Worm (Caenorhabditis elegans) whole organism, late embryonic: ENCODE results near the gene his-2.

ENCODE experiments used
- ceh-22 ChIP-seq: sonication (generic microtip); optimal IDR thresholded peaks from 2 replicates; lab custom pipeline; 2017; ENCODE audit warnings: missing biosample characterization, missing genetic modification characterization
- ceh-6 ChIP-seq: fragments of 200-800 bp; sonication (Bioruptor generic); optimal IDR thresholded peaks from 2 replicates; lab custom pipeline; 2018; ENCODE audit warnings: mild to moderate bottlenecking, missing genetic modification characterization, missing compliant biosample characterization
- ceh-9 ChIP-seq: sonication (generic microtip); optimal IDR thresholded peaks from 2 replicates; lab custom pipeline; 2016; ENCODE audit warnings: mild to moderate bottlenecking, missing genetic modification characterization, inconsistent platforms, missing compliant biosample characterization
- che-1 ChIP-seq: sonication (generic microtip); optimal IDR thresholded peaks from 2 replicates; lab custom pipeline; 2016; ENCODE audit warnings: mild to moderate bottlenecking, missing genetic modification characterization, missing compliant biosample characterization
- fkh-10 ChIP-seq: fragments of 150-350 bp; optimal IDR thresholded peaks from 2 replicates; lab custom pipeline; 2014; ENCODE audit warnings: missing biosample characterization, missing genetic modification reagents, missing genetic modification characterization
- fkh-6 ChIP-seq: sonication (generic microtip); optimal IDR thresholded peaks from 2 replicates; lab custom pipeline; 2016; ENCODE audit warnings: missing genetic modification characterization, missing compliant biosample characterization
- hlh-8 ChIP-seq: sonication (generic microtip); optimal IDR thresholded peaks from 2 replicates; lab custom pipeline; 2016; ENCODE audit warnings: missing genotype, missing genetic modification characterization, missing compliant biosample characterization
- nhr-11 ChIP-seq: fragments of 150-350 bp; optimal IDR thresholded peaks from 2 replicates; lab custom pipeline; 2014; ENCODE audit warnings: missing biosample characterization, missing genetic modification characterization
- pqm-1 ChIP-seq: sonication (generic microtip); optimal IDR thresholded peaks from 2 replicates; lab custom pipeline; 2016; ENCODE audit warnings: missing genetic modification characterization, missing compliant biosample characterization
- ztf-16 ChIP-seq: sonication (generic microtip); optimal IDR thresholded peaks from 2 replicates; lab custom pipeline; 2017; ENCODE audit warnings: missing genetic modification characterization, missing compliant biosample characterization

DNA sequence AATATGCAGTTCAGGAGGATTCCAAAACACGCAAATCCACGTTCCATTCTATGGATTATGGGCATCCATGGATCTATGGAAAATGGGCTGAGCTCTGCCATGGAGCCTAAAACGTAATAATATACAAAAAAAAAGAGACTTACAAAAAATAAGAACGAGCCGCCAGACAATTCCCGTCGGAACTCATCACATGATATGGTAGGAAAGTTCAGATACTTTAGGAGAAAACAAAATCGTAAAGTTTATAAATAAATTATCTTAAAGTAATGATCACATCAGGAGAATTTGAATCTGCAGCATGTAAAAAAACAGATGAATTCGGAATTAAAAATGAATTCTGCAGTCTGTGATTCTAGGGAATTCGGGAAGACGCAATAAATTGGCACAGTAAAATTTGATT is 26.4 kb downstream of the his-2 start, which contains the start of gene str-232:
- no peak for TF ChIP-seq ztf-16
- no peak for TF ChIP-seq nhr-11 (tag; lab: Kevin White, UChicago)
- no peak for TF ChIP-seq che-1 (tag; lab: Kevin White, UChicago)
- no peak for TF ChIP-seq hlh-8 (tag; lab: Kevin White, UChicago)
- TF ChIP-seq ceh-6 (GFP tag; lab: Kevin White, UChicago): no peak
- no peak for TF ChIP-seq pqm-1 (tag; lab: Kevin White, UChicago)
- no peak for TF ChIP-seq ceh-9
- no peak for TF ChIP-seq fkh-6
- no peak for TF ChIP-seq ceh-22 (tag; lab: Kevin White, UChicago)
- TF ChIP-seq fkh-10: no peak
